Fruit fly (Drosophila melanogaster): ENCODE data around the gene Sem1.

- TF ChIP-seq CTCF (optimal IDR thresholded peaks at IDR 0.05) (peak; percentile 3 to 29), CG8478 (optimal IDR thresholded peaks at IDR 0.05) (no peak)
Observed at dm6 chr2L:7056189-7056926, 7.4 kb upstream of the Sem1 start, which contains the start of gene Mnn1.
